Worm (Caenorhabditis elegans) whole organism, late embryonic: Measurements from ENCODE around the gene C51E3.6.
A peak's percentile ranks its signal among the peaks of the same experiment; 100 is the strongest.

ENCODE experiments used
- C08G9.2 ChIP-seq: sonication (generic microtip); optimal IDR thresholded peaks from 2 replicates; lab custom pipeline; 2016; ENCODE audit warnings: mild to moderate bottlenecking, missing genetic modification characterization, moderate library complexity, missing compliant biosample characterization
- F13H6.1 ChIP-seq: sonication (generic microtip); optimal IDR thresholded peaks from 2 replicates; lab custom pipeline; 2016; ENCODE audit warnings: missing genetic modification characterization, missing compliant biosample characterization
- T23F11.4 ChIP-seq: fragments of 200-800 bp; sonication (Bioruptor generic); optimal IDR thresholded peaks from 2 replicates; lab custom pipeline; 2018; ENCODE audit warnings: mild to moderate bottlenecking, missing genetic modification characterization, missing compliant biosample characterization
- ahr-1 ChIP-seq: sonication (generic microtip); optimal IDR thresholded peaks from 2 replicates; lab custom pipeline; 2016; ENCODE audit warnings: missing genetic modification characterization, missing compliant biosample characterization
- ceh-14 ChIP-seq: sonication (generic microtip); optimal IDR thresholded peaks from 2 replicates; lab custom pipeline; 2016; ENCODE audit warnings: missing genotype, missing genetic modification characterization, missing compliant biosample characterization
- ceh-18 ChIP-seq: sonication (generic microtip); optimal IDR thresholded peaks from 2 replicates; lab custom pipeline; 2016; ENCODE audit warnings: missing genetic modification characterization, missing compliant biosample characterization
- ceh-2 ChIP-seq: sonication (generic microtip); optimal IDR thresholded peaks from 2 replicates; lab custom pipeline; 2016; ENCODE audit warnings: missing genotype, missing genetic modification characterization, missing compliant biosample characterization
- ceh-22 ChIP-seq: sonication (generic microtip); optimal IDR thresholded peaks from 2 replicates; lab custom pipeline; 2017; ENCODE audit warnings: missing biosample characterization, missing genetic modification characterization
- ceh-24 ChIP-seq: sonication (generic microtip); optimal IDR thresholded peaks from 2 replicates; lab custom pipeline; 2016; ENCODE audit warnings: mild to moderate bottlenecking, missing genetic modification characterization, missing compliant biosample characterization
- ceh-31 ChIP-seq: sonication (generic microtip); optimal IDR thresholded peaks from 2 replicates; lab custom pipeline; 2016; ENCODE audit warnings: missing genetic modification characterization, missing compliant biosample characterization
- ceh-9 ChIP-seq: sonication (generic microtip); optimal IDR thresholded peaks from 2 replicates; lab custom pipeline; 2016; ENCODE audit warnings: mild to moderate bottlenecking, missing genetic modification characterization, inconsistent platforms, missing compliant biosample characterization
- che-1 ChIP-seq: sonication (generic microtip); optimal IDR thresholded peaks from 2 replicates; lab custom pipeline; 2016; ENCODE audit warnings: mild to moderate bottlenecking, missing genetic modification characterization, missing compliant biosample characterization
- dmd-4 ChIP-seq: sonication (generic microtip); optimal IDR thresholded peaks from 2 replicates; lab custom pipeline; 2016; ENCODE audit warnings: borderline replicate concordance, missing genetic modification characterization, missing compliant biosample characterization
- elt-2 ChIP-seq: sonication (generic microtip); optimal IDR thresholded peaks from 2 replicates; lab custom pipeline; 2016; ENCODE audit warnings: missing genetic modification reagents, missing genetic modification characterization, missing compliant biosample characterization
- ets-4 ChIP-seq: sonication (generic microtip); optimal IDR thresholded peaks from 2 replicates; lab custom pipeline; 2016; ENCODE audit warnings: missing genetic modification characterization, missing compliant biosample characterization
- fax-1 ChIP-seq: sonication (generic microtip); optimal IDR thresholded peaks from 2 replicates; lab custom pipeline; 2016; ENCODE audit warnings: missing genotype, missing genetic modification characterization, missing compliant biosample characterization
- hlh-30 ChIP-seq: sonication (generic microtip); optimal IDR thresholded peaks from 2 replicates; lab custom pipeline; 2017; ENCODE audit warnings: antibody characterized with exemption, missing genetic modification characterization, missing compliant biosample characterization; ENCODE audit not compliant: insufficient read depth
- hlh-6 ChIP-seq: sonication (generic microtip); optimal IDR thresholded peaks from 2 replicates; lab custom pipeline; 2016; ENCODE audit warnings: missing genotype, missing genetic modification characterization, missing compliant biosample characterization
- hlh-8 ChIP-seq: sonication (generic microtip); optimal IDR thresholded peaks from 2 replicates; lab custom pipeline; 2016; ENCODE audit warnings: missing genotype, missing genetic modification characterization, missing compliant biosample characterization
- lim-6 ChIP-seq: sonication (generic microtip); optimal IDR thresholded peaks from 2 replicates; lab custom pipeline; 2016; ENCODE audit warnings: missing genetic modification characterization, missing compliant biosample characterization
- lin-11 ChIP-seq: fragments of 200-800 bp; sonication (Bioruptor generic); optimal IDR thresholded peaks from 2 replicates; lab custom pipeline; 2018; ENCODE audit warnings: mild to moderate bottlenecking, missing genetic modification characterization, missing compliant biosample characterization
- madf-2 ChIP-seq: sonication (generic microtip); optimal IDR thresholded peaks from 2 replicates; lab custom pipeline; 2017; ENCODE audit warnings: missing genetic modification characterization, missing compliant biosample characterization
- nhr-11 ChIP-seq: fragments of 150-350 bp; optimal IDR thresholded peaks from 2 replicates; lab custom pipeline; 2014; ENCODE audit warnings: missing biosample characterization, missing genetic modification characterization
- nhr-232 ChIP-seq: sonication (generic microtip); optimal IDR thresholded peaks from 2 replicates; lab custom pipeline; 2016; ENCODE audit warnings: missing genetic modification characterization, missing compliant biosample characterization
- npax-4 ChIP-seq: sonication (generic microtip); optimal IDR thresholded peaks from 2 replicates; lab custom pipeline; 2016; ENCODE audit warnings: missing genetic modification characterization, missing compliant biosample characterization
- pat-9 ChIP-seq: fragments of 200-800 bp; sonication (Bioruptor generic); optimal IDR thresholded peaks from 2 replicates; lab custom pipeline; 2018; ENCODE audit warnings: mild to moderate bottlenecking, missing genetic modification characterization, moderate library complexity, missing compliant biosample characterization
- pha-2 ChIP-seq: sonication (generic microtip); optimal IDR thresholded peaks from 2 replicates; lab custom pipeline; 2017; ENCODE audit warnings: mild to moderate bottlenecking, missing genetic modification characterization, missing compliant biosample characterization
- pros-1 ChIP-seq: fragments of 150-350 bp; optimal IDR thresholded peaks from 2 replicates; lab custom pipeline; 2014; ENCODE audit warnings: missing biosample characterization, missing genetic modification reagents, missing genetic modification characterization
- ref-2 ChIP-seq: sonication (generic microtip); optimal IDR thresholded peaks from 2 replicates; lab custom pipeline; 2016; ENCODE audit warnings: missing genetic modification characterization, missing compliant biosample characterization
- sdc-2 ChIP-seq: sonication (generic microtip); optimal IDR thresholded peaks from 2 replicates; lab custom pipeline; 2016; ENCODE audit warnings: missing genotype, missing genetic modification characterization, missing compliant biosample characterization
- sox-2 ChIP-seq: fragments of 200-800 bp; sonication (Bioruptor generic); IDR thresholded peaks from 2 replicates; pipeline ENCODE4 v1.3.6; 2022; ENCODE audit warnings: missing genetic modification reagents, missing genetic modification characterization, missing compliant biosample characterization
- syd-9 ChIP-seq: sonication (generic microtip); optimal IDR thresholded peaks from 2 replicates; lab custom pipeline; 2016; ENCODE audit warnings: mild to moderate bottlenecking, missing genetic modification characterization, moderate library complexity, missing compliant biosample characterization
- tbx-2 ChIP-seq: sonication (generic microtip); optimal IDR thresholded peaks from 2 replicates; lab custom pipeline; 2016; ENCODE audit warnings: missing genetic modification characterization, missing compliant biosample characterization
- tbx-7 ChIP-seq: sonication (generic microtip); optimal IDR thresholded peaks from 2 replicates; lab custom pipeline; 2016; ENCODE audit warnings: missing genotype, missing genetic modification characterization, missing compliant biosample characterization
- ttx-3 ChIP-seq: sonication (generic microtip); optimal IDR thresholded peaks from 2 replicates; lab custom pipeline; 2016; ENCODE audit warnings: missing genetic modification reagents, missing genetic modification characterization, missing compliant biosample characterization
- unc-55 ChIP-seq: sonication (generic microtip); optimal IDR thresholded peaks from 2 replicates; lab custom pipeline; 2017; ENCODE audit warnings: missing biosample characterization, missing genetic modification reagents, missing genetic modification characterization
- zip-5 ChIP-seq: sonication (generic microtip); optimal IDR thresholded peaks from 2 replicates; lab custom pipeline; 2016; ENCODE audit warnings: missing genetic modification characterization, missing compliant biosample characterization
- ztf-16 ChIP-seq: sonication (generic microtip); optimal IDR thresholded peaks from 2 replicates; lab custom pipeline; 2017; ENCODE audit warnings: missing genetic modification characterization, missing compliant biosample characterization

C51E3.6 gene

ce11 chrV:10191242-10191641, 25.0 kb upstream of the C51E3.6 start:
- TF ChIP-seq nhr-232 (tag; lab: Kevin White, UChicago) (no peak), T23F11.4 (GFP tag; lab: Kevin White, UChicago) (no peak), ttx-3 (no peak), F13H6.1 (no peak), ceh-18 (tag; lab: Kevin White, UChicago) (no peak), hlh-6 (tag; lab: Kevin White, UChicago) (no peak), dmd-4 (tag; lab: Kevin White, UChicago) (no peak)

DNA sequence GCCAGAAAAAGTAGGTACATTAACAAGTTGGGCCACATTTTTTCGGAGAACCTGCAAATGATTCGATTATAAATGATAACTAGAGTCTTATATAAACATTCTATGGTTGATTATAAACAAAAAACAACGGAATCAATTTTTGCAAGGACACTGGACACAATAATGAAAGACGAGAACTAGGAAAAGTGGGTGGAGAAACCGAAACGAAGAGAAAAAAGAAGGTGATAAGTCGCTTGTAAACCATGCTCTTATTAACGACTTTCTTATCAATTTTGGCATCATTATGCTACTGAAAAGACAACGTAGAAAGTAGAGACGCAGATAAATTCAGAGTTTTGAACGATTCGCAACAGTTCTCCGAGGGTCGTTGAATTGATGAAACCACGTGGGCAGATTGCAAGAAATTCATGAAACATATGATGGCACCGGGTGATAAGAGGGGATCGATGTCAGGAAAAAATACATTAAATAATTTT, 23.9 kb upstream of the C51E3.6 start, which contains the start of gene ZK856.5:
Gene ZK856.5, minus strand, starts transcription at position 51 of the 476 bp plus-strand sequence.
- TF ChIP-seq ref-2 (no peak), elt-2 (tag; lab: Kevin White, UChicago) (peak; percentile 44)

- no peak for TF ChIP-seq ceh-24 (tag; lab: Kevin White, UChicago)
- TF ChIP-seq npax-4 (tag; lab: Kevin White, UChicago), result no peak
- no peak for TF ChIP-seq hlh-8
- TF ChIP-seq, all 69 proteins: peak for 0
These were observed 19.5 kb upstream of the C51E3.6 start, which contains the start of gene ZK856.18 for ce11 chrV:10185719-10186118. ZK856.18 (minus strand) TSS chrV:10186007.

DNA sequence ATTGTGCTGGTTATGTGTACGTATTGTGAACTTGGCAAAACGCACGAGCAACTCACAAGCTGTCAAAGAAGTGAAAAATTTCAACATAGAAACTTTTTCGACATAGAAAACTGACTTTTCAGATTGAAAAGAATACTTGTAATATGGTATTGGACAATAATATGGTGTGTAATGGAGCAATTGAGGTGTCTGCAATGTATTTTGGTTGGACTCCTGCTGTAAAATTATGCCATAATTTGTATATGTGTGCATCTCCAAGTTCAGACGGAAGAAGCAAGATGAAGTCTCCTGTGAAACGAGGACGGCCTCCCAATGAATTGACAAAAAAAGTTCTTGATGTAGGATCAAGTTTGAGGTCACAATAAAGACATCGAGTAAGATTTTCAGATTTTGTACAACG, 17.5 kb upstream of the C51E3.6 start:
- TF ChIP-seq ceh-24 (tag; lab: Kevin White, UChicago) (no peak), C08G9.2 (tag; lab: Kevin White, UChicago) (no peak), ref-2 (no peak), sdc-2 (tag; lab: Kevin White, UChicago) (no peak), madf-2 (tag; lab: Kevin White, UChicago) (no peak), ceh-9 (tag; lab: Kevin White, UChicago) (no peak), dmd-4 (tag; lab: Kevin White, UChicago) (no peak), pha-2 (no peak), lim-6 (tag; lab: Kevin White, UChicago) (no peak)

ce11 chrV:10182984-10183383, 16.7 kb upstream of the C51E3.6 start, which contains the start of gene ZK856.4:
ZK856.4 (plus strand) TSS chrV:10183284.
- no peak for TF ChIP-seq dmd-4 (tag; lab: Kevin White, UChicago)
- TF ChIP-seq ceh-22, result no peak
- no peak for TF ChIP-seq lin-11
- no peak for TF ChIP-seq hlh-30
- no peak for TF ChIP-seq che-1 (tag; lab: Kevin White, UChicago)
- no peak for TF ChIP-seq T23F11.4 (GFP tag; lab: Kevin White, UChicago)
- TF ChIP-seq ceh-24 (tag; lab: Kevin White, UChicago), result no peak

- peak; percentile 11 for TF ChIP-seq elt-2 (tag; lab: Kevin White, UChicago)
- no peak for TF ChIP-seq dmd-4 (tag; lab: Kevin White, UChicago)
These were observed 13.0 kb upstream of the C51E3.6 start, which contains the start of gene cul-5 for ce11 chrV:10179235-10179634. cul-5 (plus strand) TSS chrV:10179535.

DNA sequence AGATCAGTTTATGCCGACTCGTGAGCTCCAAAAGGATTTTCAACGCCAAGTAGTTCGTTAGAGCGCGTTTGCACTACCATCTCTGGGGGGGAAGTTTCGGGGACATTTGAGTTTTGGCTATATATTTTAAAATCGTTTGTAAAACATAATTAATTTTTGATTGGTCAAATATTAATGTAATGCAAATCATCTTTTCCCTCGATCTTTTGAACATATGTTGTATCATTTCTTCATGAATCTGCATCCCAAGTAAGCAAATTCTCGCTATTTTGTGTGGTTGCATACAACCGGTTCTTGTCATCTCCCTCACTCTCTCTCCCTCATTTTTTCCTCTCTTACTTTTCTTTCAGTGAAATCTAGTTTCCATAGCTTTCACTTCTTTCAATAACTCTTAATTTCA, 11.9 kb upstream of the C51E3.6 start:
- TF ChIP-seq sdc-2 (tag; lab: Kevin White, UChicago), result peak; percentile 23
- TF ChIP-seq hlh-6 (tag; lab: Kevin White, UChicago), result no peak
- peak; percentile 67 for TF ChIP-seq F13H6.1
- TF ChIP-seq ceh-31 (tag; lab: Kevin White, UChicago), result peak; percentile 94
- peak; percentile 73 for TF ChIP-seq ets-4 (tag; lab: Kevin White, UChicago)
- peak; percentile 54 for TF ChIP-seq elt-2 (tag; lab: Kevin White, UChicago)
- no peak for TF ChIP-seq ztf-16 (tag; lab: Kevin White, UChicago)
- TF ChIP-seq pat-9 (tag; lab: Kevin White, UChicago), result no peak
- no peak for TF ChIP-seq madf-2 (tag; lab: Kevin White, UChicago)
- TF ChIP-seq unc-55 (GFP tag; lab: Kevin White, UChicago), result no peak
- peak; percentile 52 for TF ChIP-seq zip-5 (tag; lab: Kevin White, UChicago)
- no peak for TF ChIP-seq ceh-9 (tag; lab: Kevin White, UChicago)
- TF ChIP-seq ceh-2 (tag; lab: Kevin White, UChicago), result peak; percentile 63
- peak; percentile 49 for TF ChIP-seq ahr-1 (tag; lab: Kevin White, UChicago)
- no peak for TF ChIP-seq nhr-11 (tag; lab: Kevin White, UChicago)
- TF ChIP-seq tbx-7 (tag; lab: Kevin White, UChicago), result peak; percentile 71
- TF ChIP-seq ceh-18 (tag; lab: Kevin White, UChicago), result peak; percentile 54
- TF ChIP-seq tbx-2 (tag; lab: Kevin White, UChicago), result peak; percentile 75
- TF ChIP-seq ceh-14, result peak; percentile 79
- peak; percentile 77 for TF ChIP-seq C08G9.2 (tag; lab: Kevin White, UChicago)
- no peak for TF ChIP-seq pros-1
- no peak for TF ChIP-seq npax-4 (tag; lab: Kevin White, UChicago)
- peak; percentile 39 for TF ChIP-seq fax-1 (tag; lab: Kevin White, UChicago)
- no peak for TF ChIP-seq sox-2
- no peak for TF ChIP-seq syd-9 (tag; lab: Kevin White, UChicago)
- peak; percentile 52 for TF ChIP-seq hlh-8
